Fruit fly (Drosophila melanogaster): ENCODE data around the gene CG4025.

CG4025 gene

DNA sequence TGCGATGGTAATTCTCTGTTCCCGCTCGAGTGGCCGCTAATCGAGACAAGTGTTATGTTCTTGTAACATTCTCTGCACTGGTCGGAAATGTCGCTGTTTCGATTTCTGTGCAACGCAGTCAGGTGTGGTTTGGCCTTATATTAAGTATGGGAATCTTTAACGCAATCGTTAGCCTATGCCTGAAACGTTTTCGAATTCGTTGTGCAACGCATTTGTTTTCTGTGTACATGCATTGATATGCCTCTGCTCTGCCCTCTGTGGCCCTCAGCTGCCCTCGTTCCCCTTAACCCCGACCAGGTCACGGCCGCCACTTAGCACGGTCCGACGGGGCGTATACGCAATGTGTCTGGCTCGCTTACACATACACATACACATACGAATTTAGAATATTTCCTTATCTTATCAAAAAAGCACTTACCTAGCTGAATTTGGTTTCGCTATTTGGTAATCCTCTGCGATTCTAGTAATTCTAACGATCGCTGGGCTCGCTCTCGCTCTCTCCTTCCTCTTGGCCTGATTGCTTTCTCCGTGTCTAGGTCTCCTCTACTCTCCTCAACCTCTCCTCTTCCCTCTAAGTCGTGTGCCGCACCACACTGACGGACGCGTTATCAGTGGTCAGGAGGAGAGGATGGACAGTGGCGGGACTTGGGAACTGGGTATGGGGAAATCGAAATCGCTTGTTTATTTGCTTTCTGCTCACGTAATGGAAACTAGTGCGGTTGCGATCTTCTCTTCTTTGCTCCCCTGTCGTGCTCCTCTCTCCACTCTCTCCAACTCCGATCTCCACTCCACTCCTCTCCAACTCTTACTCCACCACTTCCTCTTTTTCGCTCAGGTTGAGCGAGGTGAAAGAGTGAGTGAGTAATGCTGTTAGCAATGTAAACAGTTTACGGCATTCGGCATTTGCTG lies 27.7 kb upstream of the CG4025 start:
- TF ChIP-seq CG33017 (tag; optimal IDR thresholded peaks at IDR 0.05) (no peak), CG1620 (GFP tag; optimal IDR thresholded peaks at IDR 0.05) (no peak), Mnt (GFP tag; optimal IDR thresholded peaks at IDR 0.05) (peak; percentile 51), Crg-1 (GFP tag; optimal IDR thresholded peaks at IDR 0.05) (no peak), toe (GFP tag; optimal IDR thresholded peaks at IDR 0.05) (no peak), cic (GFP tag; optimal IDR thresholded peaks at IDR 0.05) (peak; percentile 53), ovo (GFP tag; optimal IDR thresholded peaks at IDR 0.05) (no peak), kay (GFP tag; ENCODE audit: borderline replicate concordance) (peak; percentile 70), CG12768 (GFP tag; optimal IDR thresholded peaks at IDR 0.05) (peak; percentile 27), pad (GFP tag; optimal IDR thresholded peaks at IDR 0.05) (peak; percentile 19), tj (GFP tag; optimal IDR thresholded peaks at IDR 0.05) (no peak), bab1 (GFP tag; optimal IDR thresholded peaks at IDR 0.05) (no peak)

DNA sequence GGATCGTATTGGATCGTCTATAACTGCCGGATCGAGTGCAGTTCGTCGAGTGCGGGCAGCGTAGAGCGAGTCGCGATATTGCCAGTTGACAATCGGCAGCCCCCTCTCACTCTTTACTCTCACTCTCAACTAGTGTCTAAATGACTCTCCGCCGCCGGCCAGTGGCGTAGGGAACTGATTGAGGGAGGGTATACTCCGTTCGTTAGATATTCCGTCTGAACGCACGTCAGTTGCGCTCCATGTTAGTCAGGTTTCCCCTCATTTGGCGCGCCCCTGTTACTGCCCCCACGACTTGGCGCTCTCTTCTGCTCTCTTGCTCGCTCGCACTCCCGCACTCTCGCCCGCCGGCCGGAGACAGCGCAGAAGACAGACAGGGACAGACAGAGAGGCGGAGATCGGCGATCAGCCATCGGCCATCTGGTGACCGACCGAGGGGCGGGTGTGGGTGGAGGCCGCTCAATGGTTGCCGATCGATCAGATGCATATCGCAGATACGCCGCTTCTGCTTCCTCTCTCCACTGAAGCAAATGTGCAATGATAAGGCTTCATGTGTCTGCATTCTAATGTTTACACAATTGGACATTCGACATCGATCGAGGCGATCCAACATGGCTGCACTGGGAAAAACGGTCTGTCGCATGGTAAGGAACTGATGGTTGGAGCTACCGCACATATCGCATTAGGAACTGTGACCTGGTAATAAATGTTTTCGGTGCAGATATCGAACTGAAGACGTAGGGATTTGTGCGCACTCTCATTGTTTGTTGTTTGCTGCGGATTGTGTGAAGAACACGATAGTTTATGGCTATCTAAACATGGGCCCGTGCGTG lies 26.5 kb upstream of the CG4025 start, which contains the start of gene moody:
Gene moody (minus strand): TSS at position 51 of the 830 bp plus-strand sequence.
- TF ChIP-seq cnc (optimal IDR thresholded peaks at IDR 0.05) (no peak), CG11617 (GFP tag; optimal IDR thresholded peaks at IDR 0.05) (peak; percentile 97), Clk (GFP tag; optimal IDR thresholded peaks at IDR 0.05) (peak; percentile 94), toe (GFP tag; optimal IDR thresholded peaks at IDR 0.05) (peak; percentile 93), kay (GFP tag; ENCODE audit: borderline replicate concordance) (no peak), bab1 (GFP tag; optimal IDR thresholded peaks at IDR 0.05) (peak; percentile 99), CG33017 (tag; optimal IDR thresholded peaks at IDR 0.05) (peak; percentile 95), cic (GFP tag; optimal IDR thresholded peaks at IDR 0.05) (peak; percentile 92), CG14711 (tag; optimal IDR thresholded peaks at IDR 0.05) (peak; percentile 93), ovo (GFP tag; optimal IDR thresholded peaks at IDR 0.05) (peak; percentile 94), CG1620 (GFP tag; optimal IDR thresholded peaks at IDR 0.05) (peak; percentile 99), CG7101 (tag; optimal IDR thresholded peaks at IDR 0.05) (peak; percentile 98), Crg-1 (GFP tag; optimal IDR thresholded peaks at IDR 0.05) (peak; percentile 98), Hr96 (GFP tag; optimal IDR thresholded peaks at IDR 0.05) (peak; percentile 99), tj (GFP tag; optimal IDR thresholded peaks at IDR 0.05) (peak; percentile 92), pad (GFP tag; optimal IDR thresholded peaks at IDR 0.05) (peak; percentile 97), CG5204 (GFP tag; optimal IDR thresholded peaks at IDR 0.05) (peak; percentile 96), CG7045 (GFP tag; optimal IDR thresholded peaks at IDR 0.05) (peak; percentile 93), CG12768 (GFP tag; optimal IDR thresholded peaks at IDR 0.05) (peak; percentile 97), Mnt (GFP tag; optimal IDR thresholded peaks at IDR 0.05) (peak; percentile 96)

DNA sequence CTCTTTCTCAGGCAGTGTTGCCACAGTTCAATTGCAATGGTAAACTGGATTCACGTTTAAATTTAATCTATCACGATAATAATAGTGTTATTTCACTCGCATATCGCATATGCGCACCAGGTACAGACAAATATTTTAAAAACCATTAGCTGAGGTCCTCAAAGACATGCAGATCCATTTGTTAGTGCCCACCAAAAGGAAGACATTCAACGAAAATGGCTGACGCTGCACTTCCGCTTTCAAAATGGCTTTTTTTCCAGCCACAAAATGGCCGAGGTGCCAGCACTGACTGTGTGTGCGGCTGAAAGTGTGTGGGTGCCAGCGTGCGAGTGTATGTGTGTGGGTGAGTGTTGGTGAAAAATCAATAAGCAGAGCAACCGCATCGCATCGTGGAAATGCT lies 15.6 kb upstream of the CG4025 start:
- peak; percentile 66 for TF ChIP-seq CG14711 (tag; optimal IDR thresholded peaks at IDR 0.05)
- TF ChIP-seq CG11617 (GFP tag; optimal IDR thresholded peaks at IDR 0.05), result peak; percentile 60
- peak; percentile 87 for TF ChIP-seq tj (GFP tag; optimal IDR thresholded peaks at IDR 0.05)
- no peak for TF ChIP-seq toe (GFP tag; optimal IDR thresholded peaks at IDR 0.05)
- TF ChIP-seq cnc (optimal IDR thresholded peaks at IDR 0.05), result no peak
- peak; percentile 60 for TF ChIP-seq CG5204 (GFP tag; optimal IDR thresholded peaks at IDR 0.05)
- no peak for TF ChIP-seq Clk (GFP tag; optimal IDR thresholded peaks at IDR 0.05)
- peak; percentile 63 for TF ChIP-seq CG12768 (GFP tag; optimal IDR thresholded peaks at IDR 0.05)
- peak; percentile 36 for TF ChIP-seq Mnt (GFP tag; optimal IDR thresholded peaks at IDR 0.05)
- peak; percentile 7 for TF ChIP-seq Crg-1 (GFP tag; optimal IDR thresholded peaks at IDR 0.05)
- TF ChIP-seq cic (GFP tag; optimal IDR thresholded peaks at IDR 0.05), result no peak
- TF ChIP-seq CG7101 (tag; optimal IDR thresholded peaks at IDR 0.05), result peak; percentile 63
- TF ChIP-seq CG1620 (GFP tag; optimal IDR thresholded peaks at IDR 0.05), result no peak
- TF ChIP-seq bab1 (GFP tag; optimal IDR thresholded peaks at IDR 0.05), result peak; percentile 19
- no peak for TF ChIP-seq ovo (GFP tag; optimal IDR thresholded peaks at IDR 0.05)
- TF ChIP-seq kay (GFP tag; ENCODE audit: borderline replicate concordance), result no peak
- peak; percentile 44 for TF ChIP-seq pad (GFP tag; optimal IDR thresholded peaks at IDR 0.05)
- peak; percentile 57 for TF ChIP-seq CG7045 (GFP tag; optimal IDR thresholded peaks at IDR 0.05)
- no peak for TF ChIP-seq Hr96 (GFP tag; optimal IDR thresholded peaks at IDR 0.05)
- no peak for TF ChIP-seq CG33017 (tag; optimal IDR thresholded peaks at IDR 0.05)

DNA sequence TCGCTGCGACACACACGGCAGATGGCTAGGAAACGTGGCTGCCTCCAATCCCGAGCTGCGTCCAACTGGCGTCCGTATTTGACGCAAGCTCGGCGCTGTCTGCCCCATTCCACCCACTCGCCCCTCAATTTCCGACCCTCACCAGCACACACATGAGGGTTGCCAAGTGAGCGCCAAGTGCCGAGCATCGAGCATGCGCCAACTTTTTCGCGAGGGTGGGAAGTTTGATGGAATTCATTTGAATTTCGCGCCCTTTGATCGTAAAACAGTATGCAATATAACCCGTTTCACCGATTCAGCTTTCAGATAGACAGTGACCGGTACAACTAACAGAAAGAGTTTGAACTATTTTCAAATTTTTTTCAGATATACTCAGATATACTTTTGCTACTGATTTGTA lies 14.9 kb upstream of the CG4025 start, which contains the start of gene Sik2:
Gene Sik2 (minus strand): TSS at position 67 of the 400 bp plus-strand sequence.
- no peak for TF ChIP-seq CG7101 (tag; optimal IDR thresholded peaks at IDR 0.05)
- TF ChIP-seq CG14711 (tag; optimal IDR thresholded peaks at IDR 0.05), result peak; percentile 62

DNA sequence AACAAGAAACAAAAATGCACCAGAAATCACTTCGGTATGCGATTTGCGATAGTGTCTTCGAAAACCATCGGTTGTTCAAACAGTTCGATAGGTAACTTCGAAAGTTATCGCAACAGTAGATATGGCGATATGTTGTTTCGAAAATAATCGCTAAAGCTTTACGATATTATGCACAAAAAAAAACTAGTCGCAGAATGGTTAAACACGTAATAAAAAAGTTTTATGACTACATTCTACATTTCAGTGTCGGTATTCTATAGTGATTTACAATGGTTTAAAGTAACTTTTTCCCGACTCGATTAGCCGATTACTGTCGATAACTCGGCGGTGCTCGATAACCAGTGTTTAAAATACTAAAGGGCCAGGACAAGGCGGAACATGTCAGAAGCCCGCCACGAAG lies 11.7 kb upstream of the CG4025 start, which contains the start of gene CG4281:
Gene CG4281 (minus strand): TSS at position 70 of the 400 bp plus-strand sequence.
- TF ChIP-seq Mnt (GFP tag; optimal IDR thresholded peaks at IDR 0.05) (peak; percentile 37), tj (GFP tag; optimal IDR thresholded peaks at IDR 0.05) (peak; percentile 24), CG14711 (tag; optimal IDR thresholded peaks at IDR 0.05) (peak; percentile 40), cnc (optimal IDR thresholded peaks at IDR 0.05) (no peak), CG1620 (GFP tag; optimal IDR thresholded peaks at IDR 0.05) (no peak), CG33017 (tag; optimal IDR thresholded peaks at IDR 0.05) (no peak), CG11617 (GFP tag; optimal IDR thresholded peaks at IDR 0.05) (peak; percentile 23), CG7101 (tag; optimal IDR thresholded peaks at IDR 0.05) (peak; percentile 13), bab1 (GFP tag; optimal IDR thresholded peaks at IDR 0.05) (peak; percentile 70), Crg-1 (GFP tag; optimal IDR thresholded peaks at IDR 0.05) (peak; percentile 17), CG12768 (GFP tag; optimal IDR thresholded peaks at IDR 0.05) (no peak)
